Worm (Caenorhabditis elegans): ENCODE measurements around the gene Y81B9A.3.

The Y81B9A.3 gene

DNA sequence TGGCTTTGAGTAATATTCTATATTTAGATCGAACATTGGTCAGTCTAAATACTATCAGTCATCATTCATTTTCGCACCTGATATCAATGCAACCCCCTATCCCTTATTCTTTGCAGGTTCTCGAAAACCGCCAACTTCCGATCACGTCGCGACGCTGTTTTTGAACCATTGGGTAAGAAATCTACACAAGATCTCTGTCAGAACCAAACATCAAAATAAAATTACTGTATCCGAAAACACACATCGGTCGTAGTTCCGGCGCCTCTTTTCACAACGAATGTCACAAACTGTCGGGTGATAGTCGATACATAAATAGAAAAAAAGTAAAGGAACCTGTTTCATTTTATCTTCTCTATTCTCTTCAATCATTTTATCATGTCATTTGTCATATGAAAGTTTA lies 35.3 kb upstream of the Y81B9A.3 start:
- TF ChIP-seq snpc-4 (GFP tag; optimal IDR thresholded peaks at IDR 0.05): no peak
- no peak for TF ChIP-seq snpc-4 (tag; optimal IDR thresholded peaks at IDR 0.05)
- TF ChIP-seq ztf-26 (tag; optimal IDR thresholded peaks at IDR 0.05): peak; percentile 70
- TF ChIP-seq madf-10 (tag; optimal IDR thresholded peaks at IDR 0.05): no peak
- TF ChIP-seq lin-40 (tag; optimal IDR thresholded peaks at IDR 0.05): peak; percentile 64
- no peak for TF ChIP-seq ekl-4 (GFP tag; IDR thresholded peaks at IDR 0.05)
- TF ChIP-seq chd-7 (tag; optimal IDR thresholded peaks at IDR 0.05): peak; percentile 15
- TF ChIP-seq somi-1 (GFP tag; optimal IDR thresholded peaks at IDR 0.05): peak; percentile 61

DNA sequence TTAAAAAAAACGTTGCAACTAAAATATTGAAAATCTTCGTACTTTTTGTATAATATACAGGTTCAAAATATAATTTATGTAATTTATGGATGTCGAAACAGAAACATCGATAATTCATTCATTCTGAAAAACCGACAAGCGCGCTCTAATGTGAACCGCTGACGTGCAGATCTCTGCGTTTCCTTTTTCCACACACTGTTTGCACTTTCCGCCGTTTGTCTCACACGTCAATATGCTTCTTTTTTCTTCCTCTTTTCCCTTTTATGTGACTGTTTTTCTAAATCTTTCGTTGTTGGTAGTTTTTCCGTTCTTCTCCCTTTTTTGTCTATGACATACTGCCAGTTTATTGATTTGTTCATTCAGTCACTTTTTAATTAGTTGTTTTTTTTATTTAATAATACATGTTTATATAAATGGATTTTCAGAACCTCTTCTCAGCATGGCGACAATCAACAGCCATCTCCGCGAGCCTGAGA lies 31.9 kb upstream of the Y81B9A.3 start, which contains the start of gene tmbi-4:
tmbi-4 (plus strand) TSS at position 426 of the 476 bp plus-strand sequence.
- TF ChIP-seq C17E4.6 (GFP tag; IDR thresholded peaks at IDR 0.05) (no peak), Y95B8A.8 (GFP tag; IDR thresholded peaks at IDR 0.05) (no peak), madf-6 (GFP tag; IDR thresholded peaks at IDR 0.05) (no peak), unc-130 (GFP tag; optimal IDR thresholded peaks at IDR 0.05) (no peak), ceh-58 (GFP tag; IDR thresholded peaks at IDR 0.05) (no peak), cebp-1 (GFP tag; IDR thresholded peaks at IDR 0.05) (no peak), cebp-1 (tag; optimal IDR thresholded peaks at IDR 0.05) (peak; percentile 52), B0336.3 (GFP tag; IDR thresholded peaks at IDR 0.05) (no peak), dox-1 (GFP tag; IDR thresholded peaks at IDR 0.05) (no peak), F22D6.2 (tag; optimal IDR thresholded peaks at IDR 0.05) (no peak), repo-1 (tag; optimal IDR thresholded peaks at IDR 0.05) (no peak), akir-1 (GFP tag; optimal IDR thresholded peaks at IDR 0.05) (no peak), dpl-1 (GFP tag; optimal IDR thresholded peaks at IDR 0.05) (no peak), F49E8.2 (tag; optimal IDR thresholded peaks at IDR 0.05; ENCODE audit: insufficient read depth) (no peak), snpc-3.4 (tag; optimal IDR thresholded peaks at IDR 0.05) (no peak), ceh-79 (tag; optimal IDR thresholded peaks at IDR 0.05) (no peak), pha-4 (tag; optimal IDR thresholded peaks at IDR 0.05) (no peak), snpc-1.3 (tag; optimal IDR thresholded peaks at IDR 0.05; ENCODE audit: insufficient read depth) (no peak), zim-3 (tag; optimal IDR thresholded peaks at IDR 0.05) (no peak), sdz-38 (tag; optimal IDR thresholded peaks at IDR 0.05) (no peak), sptf-2 (GFP tag; optimal IDR thresholded peaks at IDR 0.05) (no peak), snpc-4 (GFP tag; optimal IDR thresholded peaks at IDR 0.05) (no peak), snpc-4 (tag; optimal IDR thresholded peaks at IDR 0.05) (no peak), ceh-91 (GFP tag; IDR thresholded peaks at IDR 0.05) (no peak), him-1 (tag; optimal IDR thresholded peaks at IDR 0.05) (no peak), rpc-1 (optimal IDR thresholded peaks at IDR 0.05) (no peak), rpc-1 (tag; optimal IDR thresholded peaks at IDR 0.05) (no peak), madf-8 (GFP tag; conservative IDR thresholded peaks at IDR 0.05) (no peak), ceh-100 (GFP tag; IDR thresholded peaks at IDR 0.05) (no peak), nfya-1 (tag; optimal IDR thresholded peaks at IDR 0.05; ENCODE audit: borderline replicate concordance, insufficient read depth) (no peak), athp-1 (tag; optimal IDR thresholded peaks at IDR 0.05) (no peak), efl-1 (GFP tag; optimal IDR thresholded peaks at IDR 0.05) (no peak), lin-26 (GFP tag; IDR thresholded peaks at IDR 0.05) (no peak), ets-4 (GFP tag; optimal IDR thresholded peaks at IDR 0.05) (no peak), ZK185.1 (tag; optimal IDR thresholded peaks at IDR 0.05; ENCODE audit: poor library complexity, severe bottlenecking) (no peak), mxl-1 (tag; optimal IDR thresholded peaks at IDR 0.05) (no peak), unc-62 (GFP tag; optimal IDR thresholded peaks at IDR 0.05) (peak; percentile 15), egl-18 (GFP tag; IDR thresholded peaks at IDR 0.05) (no peak), atf-7 (tag; optimal IDR thresholded peaks at IDR 0.05) (no peak), attf-5 (GFP tag; optimal IDR thresholded peaks at IDR 0.05) (peak; percentile 33), ama-1 (optimal IDR thresholded peaks at IDR 0.05) (no peak), ama-1 (GFP tag; optimal IDR thresholded peaks at IDR 0.05) (no peak), gei-17 (GFP tag; optimal IDR thresholded peaks at IDR 0.05) (no peak)

All from whole organism, young adult.